Fruit fly (Drosophila melanogaster) whole organism, adult: ENCODE measurements around the gene CG46439.

Experiments
- CG11617 ChIP-seq: fragments of 200-800 bp; sonication (Bioruptor generic); optimal IDR thresholded peaks from 2 replicates; lab custom pipeline; 2017; ENCODE audit warnings: mild to moderate bottlenecking, missing biosample characterization, missing genetic modification reagents, missing genetic modification characterization
- CG12768 ChIP-seq: fragments of 200-800 bp; sonication (Bioruptor generic); optimal IDR thresholded peaks from 2 replicates; lab custom pipeline; 2017; ENCODE audit warnings: missing biosample characterization, missing genetic modification characterization, mild to moderate bottlenecking, moderate library complexity, missing genetic modification reagents
- CG33017 ChIP-seq: fragments of 200-800 bp; sonication (Bioruptor generic); optimal IDR thresholded peaks from 2 replicates; lab custom pipeline; 2018; ENCODE audit warnings: missing biosample characterization, mild to moderate bottlenecking, missing genetic modification characterization, moderate library complexity
- CG7101 ChIP-seq: fragments of 200-800 bp; sonication (Bioruptor generic); optimal IDR thresholded peaks from 2 replicates; lab custom pipeline; 2018; ENCODE audit warnings: missing biosample characterization, mild to moderate bottlenecking, missing genetic modification characterization, moderate library complexity
- Clk ChIP-seq: fragments of 200-800 bp; sonication (Bioruptor generic); optimal IDR thresholded peaks from 2 replicates; lab custom pipeline; 2017; ENCODE audit warnings: missing biosample characterization, missing genetic modification characterization
- Hr96 ChIP-seq: fragments of 200-800 bp; sonication (Bioruptor generic); optimal IDR thresholded peaks from 2 replicates; lab custom pipeline; 2016; ENCODE audit warnings: missing biosample characterization, missing genetic modification characterization
- cic ChIP-seq: fragments of 200-800 bp; sonication (Bioruptor generic); optimal IDR thresholded peaks from 2 replicates; lab custom pipeline; 2017; ENCODE audit warnings: missing biosample characterization, mild to moderate bottlenecking, missing genetic modification characterization, moderate library complexity
- cnc ChIP-seq, 2 experiments: fragments of >200 bp; optimal IDR thresholded peaks; 2 replicates each; lab custom pipeline; 2017
- kay ChIP-seq: fragments of 200-800 bp; sonication (Bioruptor generic); peaks from one replicate; lab custom pipeline; 2016; ENCODE audit warnings: missing biosample characterization, missing genetic modification characterization, borderline replicate concordance
- pad ChIP-seq: fragments of 200-800 bp; sonication (Bioruptor generic); optimal IDR thresholded peaks from 3 replicates; lab custom pipeline; 2017; ENCODE audit warnings: missing biosample characterization, missing genetic modification characterization, mild to moderate bottlenecking, moderate library complexity, missing genetic modification reagents
- toe ChIP-seq: fragments of 200-800 bp; sonication (Bioruptor generic); optimal IDR thresholded peaks from 2 replicates; lab custom pipeline; 2016; ENCODE audit warnings: missing biosample characterization, missing genetic modification characterization

- TF ChIP-seq Clk (GFP tag; lab: Kevin White, UChicago) (peak; percentile 67), Hr96 (GFP tag; lab: Kevin White, UChicago) (peak; percentile 73), pad (GFP tag; lab: Kevin White, UChicago) (peak; percentile 75), cnc (optimal IDR thresholded peaks at IDR 0.05; lab: Kevin White, UChicago) (no peak), CG11617 (GFP tag; lab: Kevin White, UChicago) (peak; percentile 7), CG7101 (tag; lab: Kevin White, UChicago) (peak; percentile 82), cic (GFP tag; lab: Kevin White, UChicago) (no peak), toe (GFP tag; lab: Kevin White, UChicago) (peak; percentile 75), CG33017 (tag; lab: Kevin White, UChicago) (peak; percentile 66), kay (GFP tag; lab: Kevin White, UChicago) (peak; percentile 90), CG12768 (peak; percentile 76)
Observed at dm6 chr3L:11093046-11093520, 3.0 kb downstream of the CG46439 start, which contains the start of gene JIL-1.
